Fruit fly (Drosophila melanogaster) Kc167 (cell line): ENCODE data around the gene CG14854.

Source experiments
- Myc ChIP-seq: fragments of >200 bp; optimal IDR thresholded peaks from 2 replicates; lab custom pipeline; 2017; ENCODE audit warnings: missing external identifiers
- Sin3A ChIP-seq: fragments of >200 bp; optimal IDR thresholded peaks from 2 replicates; lab custom pipeline; 2018; ENCODE audit warnings: missing external identifiers
- h ChIP-seq: fragments of >200 bp; optimal IDR thresholded peaks from 3 replicates; lab custom pipeline; 2018; ENCODE audit warnings: missing external identifiers
- insv ChIP-seq: fragments of >200 bp; optimal IDR thresholded peaks from 3 replicates; lab custom pipeline; 2018; ENCODE audit warnings: missing external identifiers
- ttk ChIP-seq: sonication (Bioruptor generic); optimal IDR thresholded peaks from 2 replicates; lab custom pipeline; 2017; ENCODE audit warnings: missing external identifiers

- TF ChIP-seq insv (lab: Kevin White, UChicago) (no peak), ttk (lab: Kevin White, UChicago) (no peak), Myc (no peak), Sin3A (lab: Kevin White, UChicago) (no peak), h (no peak)
These were observed 26.9 kb upstream of the CG14854 start for dm6 chr3R:14586480-14587443.
